Fruit fly (Drosophila melanogaster) Kc167 (cell line): ENCODE results near the gene Ucp4A.

Experiments used
- Myc ChIP-seq: fragments of >200 bp; optimal IDR thresholded peaks from 2 replicates; lab custom pipeline; 2017; ENCODE audit warnings: missing external identifiers
- Sin3A ChIP-seq: fragments of >200 bp; optimal IDR thresholded peaks from 2 replicates; lab custom pipeline; 2018; ENCODE audit warnings: missing external identifiers
- h ChIP-seq: fragments of >200 bp; optimal IDR thresholded peaks from 3 replicates; lab custom pipeline; 2018; ENCODE audit warnings: missing external identifiers
- insv ChIP-seq: fragments of >200 bp; optimal IDR thresholded peaks from 3 replicates; lab custom pipeline; 2018; ENCODE audit warnings: missing external identifiers
- psq ChIP-seq: fragments of >200 bp; optimal IDR thresholded peaks from 2 replicates; lab custom pipeline; 2017; ENCODE audit warnings: missing external identifiers
- ttk ChIP-seq: sonication (Bioruptor generic); optimal IDR thresholded peaks from 2 replicates; lab custom pipeline; 2017; ENCODE audit warnings: missing external identifiers

Gene Ucp4A

DNA sequence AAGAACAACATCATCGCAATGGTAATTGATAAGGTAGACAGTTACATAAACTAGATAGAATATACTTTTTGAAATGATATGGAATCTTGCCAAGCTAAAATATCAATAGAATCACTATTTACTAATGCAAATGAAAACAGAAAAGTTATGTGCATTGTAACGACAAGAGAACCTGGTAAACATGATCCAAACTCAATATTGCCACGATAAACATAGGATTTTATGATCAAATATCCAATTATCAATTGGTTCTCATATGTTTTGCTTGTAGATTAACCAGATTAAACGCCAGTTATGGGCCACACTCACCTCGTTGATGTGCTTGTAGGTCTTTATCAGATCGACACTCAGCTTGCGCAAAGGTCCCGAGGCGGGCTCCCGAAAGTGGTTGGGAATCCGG, 27.6 kb downstream of the Ucp4A start:
- no peak for TF ChIP-seq Myc (lab: Kevin White, UChicago)
- TF ChIP-seq insv (lab: Kevin White, UChicago): no peak
- no peak for TF ChIP-seq ttk (lab: Kevin White, UChicago)
- TF ChIP-seq h: no peak

DNA sequence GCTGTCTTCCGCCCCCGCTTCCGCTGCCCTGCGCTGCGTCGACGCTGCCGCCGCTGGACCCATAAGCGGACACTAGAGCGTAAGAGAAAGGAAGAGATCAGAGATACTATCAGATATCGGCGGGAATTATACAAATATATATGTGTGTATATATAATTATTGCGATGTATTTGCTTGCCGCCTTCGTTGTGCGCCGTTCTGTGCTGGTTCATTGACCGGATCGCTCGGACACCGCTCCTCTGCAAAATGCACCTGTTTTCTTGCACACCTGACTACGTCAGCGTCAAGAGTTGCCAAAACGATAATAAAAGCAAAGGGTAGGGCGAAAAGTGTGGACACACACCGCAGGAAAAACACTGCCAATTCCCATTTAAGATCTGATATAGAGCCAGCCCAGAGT, 28.6 kb downstream of the Ucp4A start:
- no peak for TF ChIP-seq psq (lab: Kevin White, UChicago)
- TF ChIP-seq ttk (lab: Kevin White, UChicago): no peak
- TF ChIP-seq h: no peak
- no peak for TF ChIP-seq Sin3A (lab: Kevin White, UChicago)
- no peak for TF ChIP-seq insv (lab: Kevin White, UChicago)
- no peak for TF ChIP-seq Myc (lab: Kevin White, UChicago)

DNA sequence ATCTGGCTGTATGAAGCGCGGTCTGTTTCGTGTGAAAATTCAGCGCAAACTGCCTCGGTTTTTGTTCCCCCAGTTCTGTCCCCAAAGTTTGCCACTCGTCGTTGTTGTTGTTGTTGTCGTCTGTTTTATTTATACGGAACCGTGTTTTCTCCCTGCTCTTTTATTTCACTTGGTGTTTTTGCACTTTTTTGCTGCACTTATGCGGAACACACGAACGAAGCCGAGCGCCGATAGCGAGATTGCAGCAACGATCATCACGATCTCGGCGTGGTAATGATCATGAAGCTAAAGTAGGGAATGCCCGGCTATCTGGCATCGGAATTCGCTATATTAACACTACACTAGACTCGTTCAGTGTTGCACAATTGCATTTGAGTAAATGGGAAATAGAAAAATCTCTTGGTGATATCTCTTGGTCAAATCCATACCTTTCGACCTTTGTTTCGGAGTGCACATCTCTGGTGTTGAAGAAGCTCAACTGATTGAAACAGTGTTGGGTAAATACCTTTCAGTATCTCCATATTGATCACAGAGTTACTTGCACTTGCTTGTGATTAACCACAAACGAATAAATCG, 30.4 kb downstream of the Ucp4A start:
- no peak for TF ChIP-seq ttk (lab: Kevin White, UChicago)
- no peak for TF ChIP-seq psq (lab: Kevin White, UChicago)
- TF ChIP-seq Myc (lab: Kevin White, UChicago): no peak
- TF ChIP-seq h: no peak
- TF ChIP-seq insv (lab: Kevin White, UChicago): no peak
- TF ChIP-seq Sin3A (lab: Kevin White, UChicago): no peak

DNA sequence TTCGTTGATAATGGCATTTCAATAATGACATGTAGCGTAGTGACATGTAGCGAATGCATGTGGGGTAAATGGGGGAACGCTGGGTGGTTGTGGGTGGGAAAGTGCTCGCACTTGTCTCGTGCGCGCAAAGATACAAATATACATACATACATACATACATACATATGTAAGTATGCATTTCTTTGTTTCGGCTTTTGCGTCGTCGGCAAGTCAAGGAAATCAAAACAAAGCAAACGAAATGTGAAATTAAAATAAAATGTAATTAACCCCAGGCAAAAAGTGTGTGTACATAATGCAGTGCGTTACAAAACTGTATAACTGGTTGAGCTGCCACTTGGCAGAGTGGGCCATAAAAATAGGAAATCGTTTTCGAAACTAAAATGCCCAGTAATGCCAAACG, 30.9 kb downstream of the Ucp4A start:
- TF ChIP-seq ttk (lab: Kevin White, UChicago) (no peak), Sin3A (lab: Kevin White, UChicago) (no peak), Myc (lab: Kevin White, UChicago) (no peak), insv (lab: Kevin White, UChicago) (no peak), h (no peak)

DNA sequence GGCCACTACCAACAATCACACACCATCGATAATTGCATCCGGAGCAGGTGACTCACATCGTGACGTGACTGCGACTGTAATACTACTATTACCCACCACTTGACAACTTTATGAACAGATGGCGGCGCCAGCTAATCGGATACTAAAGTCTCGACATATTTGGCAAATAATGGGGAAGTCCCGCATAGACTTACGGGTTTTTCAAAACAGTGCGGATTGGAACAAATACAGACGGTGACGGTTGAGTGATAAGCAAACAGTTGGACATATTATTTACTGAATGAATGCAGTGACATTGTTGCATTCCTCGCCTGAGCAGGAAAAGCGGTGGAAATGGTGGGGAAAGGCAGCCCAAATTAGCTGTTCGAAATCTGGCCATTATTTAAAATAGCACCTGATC, 31.8 kb downstream of the Ucp4A start:
- TF ChIP-seq ttk (lab: Kevin White, UChicago) (no peak), psq (lab: Kevin White, UChicago) (no peak), Myc (lab: Kevin White, UChicago) (no peak), h (no peak), Sin3A (lab: Kevin White, UChicago) (no peak), insv (lab: Kevin White, UChicago) (no peak)

DNA sequence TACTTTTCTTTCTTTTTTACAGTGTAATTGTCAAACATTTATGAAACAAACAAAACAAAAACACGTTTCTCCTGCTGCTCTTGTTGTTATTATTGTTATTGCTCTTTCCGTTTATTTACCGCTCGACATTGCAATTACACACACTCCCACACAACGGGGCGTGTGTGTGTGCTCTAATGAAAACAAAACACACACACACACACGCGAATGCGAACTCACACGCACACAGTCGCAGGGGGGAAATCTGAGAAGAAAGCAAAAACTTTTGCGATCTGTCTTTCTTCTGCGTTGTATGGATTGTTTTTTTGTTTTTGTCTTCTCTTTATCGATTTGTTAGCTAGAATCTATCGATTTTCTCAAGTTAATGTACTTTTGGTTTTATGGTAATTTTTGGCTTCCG, 33.2 kb downstream of the Ucp4A start:
- TF ChIP-seq h: no peak
- no peak for TF ChIP-seq Sin3A (lab: Kevin White, UChicago)
- no peak for TF ChIP-seq ttk (lab: Kevin White, UChicago)
- no peak for TF ChIP-seq psq (lab: Kevin White, UChicago)
- TF ChIP-seq insv (lab: Kevin White, UChicago): no peak
- no peak for TF ChIP-seq Myc (lab: Kevin White, UChicago)

DNA sequence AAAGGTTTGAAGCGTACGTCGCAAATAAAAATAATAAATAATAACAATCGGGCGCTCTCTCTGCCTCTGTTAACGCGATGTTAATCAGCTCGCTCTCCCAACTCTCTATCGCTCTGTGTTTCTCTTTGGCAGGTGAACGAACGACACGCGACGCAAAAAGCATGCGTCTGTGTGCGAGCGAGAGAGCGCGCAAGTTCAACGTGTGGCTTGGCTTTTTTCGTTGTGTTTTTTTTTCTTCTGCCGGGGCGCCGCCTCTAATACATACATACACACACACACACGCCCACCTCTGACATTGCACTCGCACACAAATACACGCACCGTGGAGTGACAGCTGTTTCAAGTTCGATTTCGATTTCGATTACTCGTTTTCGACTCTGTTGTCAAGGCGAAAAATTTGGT, 33.9 kb downstream of the Ucp4A start:
- no peak for TF ChIP-seq psq (lab: Kevin White, UChicago)
- TF ChIP-seq ttk (lab: Kevin White, UChicago): no peak
- TF ChIP-seq h: no peak
- TF ChIP-seq Sin3A (lab: Kevin White, UChicago): no peak
- no peak for TF ChIP-seq insv (lab: Kevin White, UChicago)
- no peak for TF ChIP-seq Myc (lab: Kevin White, UChicago)

DNA sequence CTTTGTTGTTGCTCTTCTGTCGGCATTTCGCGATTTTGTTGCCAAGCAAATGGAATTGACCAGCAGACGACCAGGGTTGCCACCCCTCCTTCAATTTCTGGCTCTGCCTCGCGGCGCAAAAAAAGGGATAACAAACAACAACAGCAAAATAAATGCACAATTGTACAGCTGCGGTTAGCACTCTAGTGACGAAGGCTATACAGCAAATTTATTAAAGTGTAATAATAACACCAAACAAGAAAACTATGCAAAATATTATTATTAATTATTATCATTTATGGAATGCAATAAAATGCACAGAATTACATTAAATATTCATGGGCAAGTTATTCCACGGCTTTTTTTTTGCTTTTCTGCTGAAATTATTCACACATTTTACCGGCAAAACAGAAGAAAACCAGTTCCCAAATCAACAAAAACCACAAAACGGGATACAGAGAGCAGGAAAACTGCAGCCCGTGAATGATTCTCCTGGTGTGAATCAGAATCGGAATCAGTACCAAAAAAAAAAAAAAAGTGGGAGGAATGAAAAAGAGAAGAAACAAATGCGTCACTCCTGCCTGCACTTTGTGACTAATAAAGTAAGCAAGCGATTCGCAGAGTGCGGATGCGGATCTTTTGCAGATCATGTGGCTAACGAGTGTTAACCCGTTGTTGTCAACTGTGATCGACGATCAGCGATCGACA, 34.6 kb downstream of the Ucp4A start:
- TF ChIP-seq h: no peak
- no peak for TF ChIP-seq psq (lab: Kevin White, UChicago)
- TF ChIP-seq insv (lab: Kevin White, UChicago): no peak
- no peak for TF ChIP-seq Sin3A (lab: Kevin White, UChicago)
- TF ChIP-seq Myc (lab: Kevin White, UChicago): no peak

DNA sequence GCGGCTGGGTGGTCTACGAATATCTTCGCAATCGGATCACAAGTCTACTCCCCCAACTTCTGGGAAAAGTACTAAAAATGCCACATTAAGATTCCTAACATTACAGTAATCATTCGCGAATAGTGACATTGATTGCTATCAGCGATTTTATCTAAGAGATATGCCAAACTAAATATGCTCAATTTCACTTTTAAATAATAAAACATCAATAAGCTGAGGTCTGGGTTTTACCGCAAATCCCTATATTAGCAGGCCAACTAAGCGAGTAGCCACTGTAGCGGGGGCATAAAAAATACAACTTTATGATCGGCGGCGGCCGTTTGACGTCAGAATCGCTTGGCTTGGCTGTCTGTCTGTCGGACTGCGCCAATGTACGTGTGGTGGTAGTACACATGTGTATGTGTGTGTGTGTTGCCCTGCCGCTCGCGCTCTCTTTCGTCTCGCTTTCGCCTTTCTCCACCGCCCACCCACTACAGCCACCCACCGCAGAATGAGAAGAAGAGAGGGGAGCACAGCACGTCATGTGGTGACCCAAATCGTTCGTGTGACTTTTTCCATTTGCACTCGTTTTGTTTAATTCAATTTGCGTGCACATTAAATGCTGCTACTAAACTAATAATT, 35.6 kb downstream of the Ucp4A start:
- TF ChIP-seq ttk (lab: Kevin White, UChicago): no peak
- TF ChIP-seq psq (lab: Kevin White, UChicago): no peak
- TF ChIP-seq Myc (lab: Kevin White, UChicago): no peak
- TF ChIP-seq Sin3A (lab: Kevin White, UChicago): no peak
- no peak for TF ChIP-seq h
- no peak for TF ChIP-seq insv (lab: Kevin White, UChicago)

DNA sequence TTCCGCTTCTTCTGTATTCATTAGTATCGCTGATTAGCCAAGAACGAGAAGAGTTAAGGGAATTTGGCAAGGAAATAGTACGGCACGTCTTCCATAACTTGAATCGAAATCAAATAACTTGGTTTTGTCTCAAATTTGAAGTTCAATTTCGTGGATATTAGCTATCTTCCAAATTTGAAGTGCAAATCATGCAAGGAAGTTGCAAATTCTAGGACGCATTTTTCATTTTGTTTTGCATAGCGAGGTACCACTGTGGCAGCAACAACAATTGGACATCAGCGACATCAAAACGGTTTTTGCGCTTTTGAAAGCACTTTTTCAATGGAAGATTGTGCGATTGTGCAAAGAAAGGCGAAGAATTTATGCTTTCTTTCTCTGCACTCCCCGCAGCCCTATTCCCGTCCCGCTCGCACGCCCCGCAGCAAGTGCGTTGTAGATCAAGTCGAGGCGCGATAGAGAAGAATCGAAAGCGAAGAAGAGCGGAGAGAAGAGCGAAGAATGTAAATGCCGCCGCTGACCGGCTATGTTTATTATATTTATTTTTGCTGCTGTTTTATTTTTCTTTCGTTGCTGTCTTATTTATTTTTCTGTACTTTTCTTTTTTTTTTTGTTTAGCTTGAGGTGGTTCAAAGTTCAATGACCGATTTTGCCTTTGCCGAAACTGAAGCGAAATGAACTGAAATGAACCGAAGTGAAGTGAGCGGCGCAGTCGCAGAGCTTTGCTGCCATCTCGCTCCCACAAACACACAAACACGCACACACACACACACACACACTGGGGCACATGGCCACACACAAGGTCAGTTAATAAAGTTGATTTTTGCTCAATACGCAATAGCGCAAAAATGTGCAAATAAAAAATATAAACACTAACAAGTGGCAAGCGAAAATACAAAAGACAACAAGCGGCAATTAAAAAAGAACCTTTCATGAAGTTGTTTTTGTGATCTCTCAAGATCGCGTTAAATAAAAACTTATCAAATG, 36.7 kb downstream of the Ucp4A start:
- TF ChIP-seq insv (lab: Kevin White, UChicago) (no peak), psq (lab: Kevin White, UChicago) (no peak), ttk (lab: Kevin White, UChicago) (no peak), Sin3A (lab: Kevin White, UChicago) (no peak), Myc (lab: Kevin White, UChicago) (no peak), h (no peak)

DNA sequence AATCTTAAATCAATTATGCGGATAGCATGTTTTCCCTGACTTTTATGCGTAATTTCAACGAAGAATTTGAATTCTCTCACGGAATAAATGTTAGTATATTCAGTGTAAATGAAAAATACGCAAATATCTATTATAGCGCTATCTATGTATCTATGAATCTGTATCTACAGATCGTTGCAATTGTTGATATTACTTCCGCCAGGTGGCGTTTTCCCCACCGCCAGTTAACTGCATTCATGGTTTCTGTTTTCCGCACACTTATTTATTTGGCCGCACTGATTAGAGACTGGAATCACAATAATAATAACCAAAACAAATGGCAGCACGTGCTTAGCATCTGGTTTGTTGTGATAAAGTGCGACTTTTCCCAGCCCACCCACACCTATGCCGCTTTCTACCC, 38.0 kb downstream of the Ucp4A start:
- no peak for TF ChIP-seq psq (lab: Kevin White, UChicago)
- TF ChIP-seq insv (lab: Kevin White, UChicago): no peak
- no peak for TF ChIP-seq Myc (lab: Kevin White, UChicago)
- no peak for TF ChIP-seq Sin3A (lab: Kevin White, UChicago)
- TF ChIP-seq ttk (lab: Kevin White, UChicago): no peak
- no peak for TF ChIP-seq h
